Fruit fly (Drosophila melanogaster): ENCODE data around the gene Aven.

The Aven gene

dm6 chrX:12662679-12663463 is 33.4 kb upstream of the Aven start (continued):
- TF ChIP-seq Xbp1 (GFP tag; optimal IDR thresholded peaks at IDR 0.05) (no peak), CG18764 (GFP tag; optimal IDR thresholded peaks at IDR 0.05) (no peak), CG17385 (GFP tag; optimal IDR thresholded peaks at IDR 0.05) (no peak), sisA (GFP tag; IDR thresholded peaks at IDR 0.05) (0 out of 2 replicates have a peak, but pooled peaks have one; percentile 16), CG13894 (tag; optimal IDR thresholded peaks at IDR 0.05) (no peak), amos (GFP tag; IDR thresholded peaks at IDR 0.05; ENCODE audit: partially characterized antibody) (no peak), chif (GFP tag; optimal IDR thresholded peaks at IDR 0.05) (no peak), otp (GFP tag; IDR thresholded peaks at IDR 0.05) (no peak), CG10209 (GFP tag; optimal IDR thresholded peaks at IDR 0.05) (no peak), NK7.1 (GFP tag; optimal IDR thresholded peaks at IDR 0.05) (no peak), nom (GFP tag; optimal IDR thresholded peaks at IDR 0.05) (no peak), CG11560 (tag; IDR thresholded peaks at IDR 0.05) (no peak), bab2 (GFP tag; optimal IDR thresholded peaks at IDR 0.05) (no peak), sna (GFP tag; IDR thresholded peaks at IDR 0.05; ENCODE audit: partially characterized antibody) (no peak), Lpt (GFP tag; optimal IDR thresholded peaks at IDR 0.05) (no peak), Atf3 (GFP tag; optimal IDR thresholded peaks at IDR 0.05) (no peak), Aef1 (GFP tag; IDR thresholded peaks at IDR 0.05) (no peak), CG9609 (GFP tag; optimal IDR thresholded peaks at IDR 0.05) (no peak), en (GFP tag; optimal IDR thresholded peaks at IDR 0.05) (no peak), vvl (GFP tag; IDR thresholded peaks at IDR 0.05) (no peak), lov (optimal IDR thresholded peaks at IDR 0.05) (no peak), lov (GFP tag; IDR thresholded peaks at IDR 0.05) (no peak), CG31224 (GFP tag; IDR thresholded peaks at IDR 0.05) (no peak), Chrac-16 (GFP tag; optimal IDR thresholded peaks at IDR 0.05) (no peak), CG1233 (GFP tag; optimal IDR thresholded peaks at IDR 0.05) (no peak), CG18011 (GFP tag; optimal IDR thresholded peaks at IDR 0.05) (no peak), gsb (GFP tag; IDR thresholded peaks at IDR 0.05) (no peak), Gsc (GFP tag; IDR thresholded peaks at IDR 0.05) (no peak), CG14014 (GFP tag; IDR thresholded peaks at IDR 0.05) (no peak), Antp (GFP tag; optimal IDR thresholded peaks at IDR 0.05) (no peak), CG10959 (GFP tag; IDR thresholded peaks at IDR 0.05) (no peak), stc (GFP tag; IDR thresholded peaks at IDR 0.05) (no peak), sug (tag; optimal IDR thresholded peaks at IDR 0.05) (no peak), HLH3B (GFP tag; IDR thresholded peaks at IDR 0.05) (no peak), CkIIα-i1 (GFP tag; IDR thresholded peaks at IDR 0.05) (no peak), Asciz (GFP tag; optimal IDR thresholded peaks at IDR 0.05) (no peak), CG12219 (GFP tag; optimal IDR thresholded peaks at IDR 0.05) (no peak), prd (optimal IDR thresholded peaks at IDR 0.05) (no peak), prd (GFP tag; IDR thresholded peaks at IDR 0.05) (peak; percentile 26; the same call in 1 of the 3 replicates), CG1024 (GFP tag; IDR thresholded peaks at IDR 0.05) (no peak), bbx (GFP tag; IDR thresholded peaks at IDR 0.05; ENCODE audit: partially characterized antibody) (no peak), Hr51 (GFP tag; optimal IDR thresholded peaks at IDR 0.05) (peak in 1 of 2 experiments; percentile 35), CG15479 (GFP tag; optimal IDR thresholded peaks at IDR 0.05) (no peak), Elba2 (GFP tag; optimal IDR thresholded peaks at IDR 0.05) (no peak), kni (GFP tag; optimal IDR thresholded peaks at IDR 0.05) (no peak), CG3065 (GFP tag; optimal IDR thresholded peaks at IDR 0.05) (no peak), CG10565 (GFP tag; optimal IDR thresholded peaks at IDR 0.05) (no peak), Vsx1 (GFP tag; optimal IDR thresholded peaks at IDR 0.05) (no peak), CG17328 (GFP tag; IDR thresholded peaks at IDR 0.05) (0 out of 2 replicates have a peak, but pooled peaks have one; percentile 11), MBD-R2 (GFP tag; IDR thresholded peaks at IDR 0.05) (no peak), Hand (GFP tag; optimal IDR thresholded peaks at IDR 0.05) (no peak)
